Worm (Caenorhabditis elegans): ENCODE data around the gene C50B6.7.

- TF ChIP-seq hlh-1 (tag; optimal IDR thresholded peaks at IDR 0.05) (no peak), M03D4.4 (tag; optimal IDR thresholded peaks at IDR 0.05) (no peak), ztf-11 (tag; optimal IDR thresholded peaks at IDR 0.05) (no peak), blmp-1 (tag; optimal IDR thresholded peaks at IDR 0.05) (no peak), ceh-39 (tag; optimal IDR thresholded peaks at IDR 0.05) (no peak), bed-3 (GFP tag; optimal IDR thresholded peaks at IDR 0.05) (no peak), unc-39 (tag; optimal IDR thresholded peaks at IDR 0.05) (no peak), nhr-28 (tag; optimal IDR thresholded peaks at IDR 0.05) (no peak), nhr-12 (tag; optimal IDR thresholded peaks at IDR 0.05) (no peak), ceh-43 (GFP tag; optimal IDR thresholded peaks at IDR 0.05) (no peak), elt-3 (tag; optimal IDR thresholded peaks at IDR 0.05) (no peak), mep-1 (tag; optimal IDR thresholded peaks at IDR 0.05) (no peak), unc-62 (GFP tag; optimal IDR thresholded peaks at IDR 0.05) (peak; percentile 9), mls-2 (tag; optimal IDR thresholded peaks at IDR 0.05) (no peak)
Measured at ce11 chrV:13351773-13352172, 27.0 kb upstream of the C50B6.7 start.

All from whole organism, mixed stage, embryonic.